Fruit fly (Drosophila melanogaster) whole organism, pupa: Measurements from ENCODE around the gene nudE.

Experiments used
- CG10348 ChIP-seq: fragments of 200-800 bp; sonication (Bioruptor generic); IDR thresholded peaks from 2 replicates; pipeline ENCODE4 v1.3.6; 2022; ENCODE audit warnings: missing biosample characterization, missing genetic modification characterization
- CG12605 ChIP-seq: fragments of 200-800 bp; sonication (Bioruptor generic); IDR thresholded peaks from 2 replicates; pipeline ENCODE4 v1.3.6; 2022; ENCODE audit warnings: missing biosample characterization, missing genetic modification characterization
- CG13204 ChIP-seq: fragments of 200-800 bp; sonication (Bioruptor generic); optimal IDR thresholded peaks from 2 replicates; lab custom pipeline; 2018; ENCODE audit warnings: missing biosample characterization, mild to moderate bottlenecking, missing genetic modification characterization, moderate library complexity
- CG14655 ChIP-seq: fragments of 200-800 bp; sonication (Bioruptor generic); optimal IDR thresholded peaks from 3 replicates; lab custom pipeline; 2017; ENCODE audit warnings: mild to moderate bottlenecking, missing biosample characterization, missing genetic modification reagents, missing genetic modification characterization
- CG15710 ChIP-seq: fragments of 200-800 bp; sonication (Bioruptor generic); optimal IDR thresholded peaks from 2 replicates; lab custom pipeline; 2018; ENCODE audit warnings: missing biosample characterization, mild to moderate bottlenecking, missing genetic modification characterization, moderate library complexity
- CG17806 ChIP-seq: fragments of 200-800 bp; sonication (Bioruptor generic); optimal IDR thresholded peaks from 2 replicates; lab custom pipeline; 2018; ENCODE audit warnings: missing biosample characterization, mild to moderate bottlenecking, missing genetic modification characterization, moderate library complexity
- CG32121 ChIP-seq: fragments of 200-800 bp; sonication (Bioruptor generic); IDR thresholded peaks from 2 replicates; pipeline ENCODE4 v1.3.6; 2022; ENCODE audit warnings: missing biosample characterization, missing genetic modification characterization
- CG34367 ChIP-seq: fragments of 200-800 bp; sonication (Bioruptor generic); optimal IDR thresholded peaks from 2 replicates; lab custom pipeline; 2018; ENCODE audit warnings: missing biosample characterization, mild to moderate bottlenecking, missing genetic modification characterization
- CG4496 ChIP-seq: fragments of 200-800 bp; sonication (Bioruptor generic); IDR thresholded peaks from 3 replicates; pipeline ENCODE4 v1.3.6; 2022; ENCODE audit warnings: missing biosample characterization, missing genetic modification characterization
- CG8159 ChIP-seq: fragments of 200-800 bp; sonication (Bioruptor generic); optimal IDR thresholded peaks from 3 replicates; lab custom pipeline; 2018; ENCODE audit warnings: missing biosample characterization, mild to moderate bottlenecking, missing genetic modification characterization, moderate library complexity
- CG8301 ChIP-seq: fragments of 200-800 bp; sonication (Bioruptor generic); optimal IDR thresholded peaks from 2 replicates; lab custom pipeline; 2018; ENCODE audit warnings: missing biosample characterization, mild to moderate bottlenecking, missing genetic modification characterization
- CG9948 ChIP-seq: fragments of 200-800 bp; sonication (Bioruptor generic); optimal IDR thresholded peaks from 2 replicates; lab custom pipeline; 2018; ENCODE audit warnings: missing biosample characterization, mild to moderate bottlenecking, missing genetic modification characterization, moderate library complexity
- D1 ChIP-seq: fragments of 200-800 bp; sonication (Bioruptor generic); optimal IDR thresholded peaks from 2 replicates; lab custom pipeline; 2018; ENCODE audit warnings: missing biosample characterization, mild to moderate bottlenecking, missing genetic modification characterization, moderate library complexity
- EcR ChIP-seq: fragments of 200-800 bp; sonication (Bioruptor generic); optimal IDR thresholded peaks from 3 replicates; lab custom pipeline; 2019; ENCODE audit warnings: missing biosample characterization, missing genetic modification characterization, mild to moderate bottlenecking, moderate library complexity, missing genetic modification reagents
- Ets98B ChIP-seq: fragments of 200-800 bp; sonication (Bioruptor generic); IDR thresholded peaks from 2 replicates; pipeline ENCODE4 v1.3.6; 2022; ENCODE audit warnings: missing biosample characterization, missing genetic modification characterization
- Pif1A ChIP-seq: fragments of 200-800 bp; sonication (Bioruptor generic); optimal IDR thresholded peaks from 3 replicates; lab custom pipeline; 2016; ENCODE audit warnings: missing biosample characterization, missing genetic modification characterization
- Pif1B ChIP-seq: fragments of 200-800 bp; sonication (Bioruptor generic); optimal IDR thresholded peaks from 3 replicates; lab custom pipeline; 2016; ENCODE audit warnings: missing biosample characterization, missing genetic modification characterization
- Snoo ChIP-seq: fragments of 200-800 bp; sonication (Bioruptor generic); optimal IDR thresholded peaks from 3 replicates; lab custom pipeline; 2017; ENCODE audit warnings: missing biosample characterization, mild to moderate bottlenecking, missing genetic modification characterization, inconsistent platforms
- fd96Ca ChIP-seq: fragments of 200-800 bp; sonication (Bioruptor generic); IDR thresholded peaks from 3 replicates; pipeline ENCODE4 v1.3.6; 2022; ENCODE audit warnings: missing biosample characterization, missing genetic modification characterization
- gl ChIP-seq: fragments of 200-800 bp; sonication (Bioruptor generic); optimal IDR thresholded peaks from 2 replicates; lab custom pipeline; 2018; ENCODE audit warnings: missing biosample characterization, mild to moderate bottlenecking, missing genetic modification characterization
- rn ChIP-seq: fragments of 200-800 bp; sonication (Bioruptor generic); IDR thresholded peaks from 2 replicates; pipeline ENCODE4 v1.3.6; 2022; ENCODE audit warnings: missing biosample characterization, missing genetic modification characterization

nudE gene

dm6 chr3L:9893983-9894382, 5.1 kb upstream of the nudE start:
- TF ChIP-seq Pif1A (GFP tag; lab: Kevin White, UChicago), result no peak
- TF ChIP-seq CG32121 (GFP tag; lab: Robert Waterston, UW), result no peak
- no peak for TF ChIP-seq CG34367 (tag; lab: Kevin White, UChicago)
- no peak for TF ChIP-seq EcR (GFP tag; lab: Kevin White, UChicago)
- TF ChIP-seq D1 (tag; lab: Kevin White, UChicago), result no peak
- TF ChIP-seq Ets98B (GFP tag; lab: Robert Waterston, UW), result no peak
- TF ChIP-seq Snoo, result no peak
- no peak for TF ChIP-seq CG8301 (tag; lab: Kevin White, UChicago)
- TF ChIP-seq CG14655 (GFP tag; lab: Kevin White, UChicago), result no peak
- TF ChIP-seq CG13204 (GFP tag; lab: Kevin White, UChicago), result no peak
- no peak for TF ChIP-seq CG8159 (tag; lab: Kevin White, UChicago)
- TF ChIP-seq rn (GFP tag; lab: Robert Waterston, UW), result no peak
- no peak for TF ChIP-seq CG4496 (GFP tag; lab: Robert Waterston, UW)
- no peak for TF ChIP-seq CG17806 (tag; lab: Kevin White, UChicago)
- TF ChIP-seq gl, result no peak
- TF ChIP-seq CG10348 (GFP tag; lab: Robert Waterston, UW), result no peak

- TF ChIP-seq CG4496 (GFP tag; lab: Robert Waterston, UW), result no peak
- no peak for TF ChIP-seq CG12605 (GFP tag; lab: Robert Waterston, UW)
- TF ChIP-seq CG34367 (tag; lab: Kevin White, UChicago), result no peak
- no peak for TF ChIP-seq D1 (tag; lab: Kevin White, UChicago)
- no peak for TF ChIP-seq CG8159 (tag; lab: Kevin White, UChicago)
- no peak for TF ChIP-seq Ets98B (GFP tag; lab: Robert Waterston, UW)
- TF ChIP-seq Pif1A (GFP tag; lab: Kevin White, UChicago), result no peak
- no peak for TF ChIP-seq CG10348 (GFP tag; lab: Robert Waterston, UW)
- TF ChIP-seq CG15710 (tag; lab: Kevin White, UChicago), result no peak
- TF ChIP-seq, all 21 proteins: peak for 0
Observed at dm6 chr3L:9894643-9895042, 4.4 kb upstream of the nudE start, which contains the start of the genes CG6709 and Hez. Gene CG6709, minus strand, starts transcription at chr3L:9894743. Gene Hez, minus strand, starts transcription at chr3L:9894743.

- no peak for TF ChIP-seq Pif1B
- no peak for TF ChIP-seq CG12605 (GFP tag; lab: Robert Waterston, UW)
- 0 out of 3 replicates have a peak, but pooled peaks have one; percentile 42 for TF ChIP-seq CG4496 (GFP tag; lab: Robert Waterston, UW)
- peak; percentile 52 for TF ChIP-seq EcR (GFP tag; lab: Kevin White, UChicago)
- peak; percentile 39 for TF ChIP-seq CG17806 (tag; lab: Kevin White, UChicago)
- peak; percentile 27 for TF ChIP-seq CG15710 (tag; lab: Kevin White, UChicago)
- TF ChIP-seq CG9948, result peak; percentile 10
- peak; percentile 59 for TF ChIP-seq CG8159 (tag; lab: Kevin White, UChicago)
- TF ChIP-seq CG34367 (tag; lab: Kevin White, UChicago), result no peak
- TF ChIP-seq Pif1A (GFP tag; lab: Kevin White, UChicago), result peak; percentile 43
- no peak for TF ChIP-seq D1 (tag; lab: Kevin White, UChicago)
Observed at dm6 chr3L:9897164-9897783, 1.8 kb upstream of the nudE start.

dm6 chr3L:9898355-9898754, 686 bp upstream of the nudE start, which contains the start of the genes CG6707 and CG46387:
Gene CG6707, minus strand, starts transcription at chr3L:9898575.
Gene CG46387, plus strand, starts transcription at chr3L:9898626.
- TF ChIP-seq CG4496 (GFP tag; lab: Robert Waterston, UW), result peak; percentile 44; the same call in 1 of the 3 replicates
- TF ChIP-seq fd96Ca (GFP tag; lab: Robert Waterston, UW), result no peak
- peak; percentile 6 for TF ChIP-seq CG8159 (tag; lab: Kevin White, UChicago)

- TF ChIP-seq CG8159 (tag; lab: Kevin White, UChicago) (no peak), fd96Ca (GFP tag; lab: Robert Waterston, UW) (no peak), CG17806 (tag; lab: Kevin White, UChicago) (no peak), CG32121 (GFP tag; lab: Robert Waterston, UW) (no peak), CG13204 (GFP tag; lab: Kevin White, UChicago) (no peak), Pif1B (no peak), CG10348 (GFP tag; lab: Robert Waterston, UW) (no peak)
Observed at dm6 chr3L:9904988-9905387, 5.9 kb downstream of the nudE start.

- no peak for TF ChIP-seq CG14655 (GFP tag; lab: Kevin White, UChicago)
- peak; percentile 40; the same call in 1 of the 2 replicates for TF ChIP-seq CG12605 (GFP tag; lab: Robert Waterston, UW)
Observed at dm6 chr3L:9907719-9908170, 8.7 kb downstream of the nudE start, which contains the start of gene bma. Gene bma, plus strand, starts transcription at chr3L:9908120.

- no peak for TF ChIP-seq Pif1A (GFP tag; lab: Kevin White, UChicago)
- TF ChIP-seq CG12605 (GFP tag; lab: Robert Waterston, UW), result peak; percentile 94
- TF ChIP-seq, all 21 proteins: peak for 1
Observed at dm6 chr3L:9927169-9927568, 28.1 kb downstream of the nudE start.
